Fruit fly (Drosophila melanogaster) ovary, adult (tissue): ENCODE data around the gene CG42831.

Source experiments
- CG17801 ChIP-seq: fragments of 200-800 bp; optimal IDR thresholded peaks from 2 replicates; lab custom pipeline; 2019; ENCODE audit warnings: missing biosample characterization, mild to moderate bottlenecking, missing genetic modification characterization, moderate library complexity; ENCODE audit not compliant: partially characterized antibody

The CG42831 gene

dm6 chr3L:10783015-10783675, 31.5 kb upstream of the CG42831 start:
- TF ChIP-seq CG17801 = no peak

dm6 chr3L:10784566-10785003, 30.0 kb upstream of the CG42831 start:
- TF ChIP-seq CG17801 = peak; percentile 60

- no peak for TF ChIP-seq CG17801
Measured at dm6 chr3L:10785988-10786706, 28.5 kb upstream of the CG42831 start.

DNA sequence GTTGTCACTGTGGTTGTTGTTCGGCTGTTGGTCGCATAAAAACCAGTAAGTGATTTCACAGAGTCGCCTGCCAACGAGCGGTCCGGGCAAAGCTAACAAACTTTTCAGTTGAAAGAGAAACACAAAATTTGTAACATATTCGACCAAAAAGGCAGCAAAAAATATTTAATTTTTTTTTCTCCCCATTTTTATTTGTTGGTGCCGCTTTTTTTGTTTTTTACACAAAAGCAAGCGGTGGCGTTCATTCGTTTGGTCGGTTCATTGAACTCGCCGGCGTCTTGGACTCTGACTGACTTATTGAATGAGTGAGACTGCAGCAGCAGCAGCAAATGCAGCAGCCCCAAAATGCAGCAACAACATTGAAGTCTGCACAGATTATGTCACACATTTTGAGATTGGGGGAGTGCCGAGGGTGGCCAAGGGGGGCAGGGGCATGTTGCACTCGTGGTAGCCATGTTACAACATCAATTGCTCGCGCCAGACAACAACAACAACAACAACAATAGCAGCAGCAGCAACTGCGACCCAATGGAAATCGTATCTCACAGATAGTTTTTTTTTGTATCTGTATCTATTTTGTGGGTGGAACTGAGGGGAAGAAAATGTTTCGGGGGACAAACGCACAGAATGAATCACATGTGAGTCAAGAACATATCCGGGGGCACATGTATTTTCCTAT, 26.8 kb upstream of the CG42831 start:
- no peak for TF ChIP-seq CG17801

dm6 chr3L:10788586-10788985, 26.0 kb upstream of the CG42831 start:
- TF ChIP-seq CG17801 = no peak

DNA sequence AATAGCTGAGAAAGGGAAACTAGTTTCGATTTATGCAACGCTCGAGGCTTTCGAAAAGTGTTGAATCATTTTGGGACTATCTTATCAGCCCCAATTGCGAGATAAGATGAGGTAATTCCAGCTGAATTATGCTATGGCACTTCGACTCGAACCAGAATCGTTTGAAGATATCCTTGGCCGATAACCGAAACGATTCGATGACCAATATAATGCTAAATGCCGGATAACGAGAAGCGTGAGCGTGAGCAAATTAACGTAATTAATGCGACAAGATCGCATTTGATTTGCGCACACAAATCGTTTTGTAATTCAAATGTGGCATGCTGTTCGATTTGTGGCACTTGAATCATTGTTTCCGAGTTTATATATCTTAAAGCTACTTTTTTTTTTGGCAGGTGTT, 25.6 kb upstream of the CG42831 start:
- no peak for TF ChIP-seq CG17801

DNA sequence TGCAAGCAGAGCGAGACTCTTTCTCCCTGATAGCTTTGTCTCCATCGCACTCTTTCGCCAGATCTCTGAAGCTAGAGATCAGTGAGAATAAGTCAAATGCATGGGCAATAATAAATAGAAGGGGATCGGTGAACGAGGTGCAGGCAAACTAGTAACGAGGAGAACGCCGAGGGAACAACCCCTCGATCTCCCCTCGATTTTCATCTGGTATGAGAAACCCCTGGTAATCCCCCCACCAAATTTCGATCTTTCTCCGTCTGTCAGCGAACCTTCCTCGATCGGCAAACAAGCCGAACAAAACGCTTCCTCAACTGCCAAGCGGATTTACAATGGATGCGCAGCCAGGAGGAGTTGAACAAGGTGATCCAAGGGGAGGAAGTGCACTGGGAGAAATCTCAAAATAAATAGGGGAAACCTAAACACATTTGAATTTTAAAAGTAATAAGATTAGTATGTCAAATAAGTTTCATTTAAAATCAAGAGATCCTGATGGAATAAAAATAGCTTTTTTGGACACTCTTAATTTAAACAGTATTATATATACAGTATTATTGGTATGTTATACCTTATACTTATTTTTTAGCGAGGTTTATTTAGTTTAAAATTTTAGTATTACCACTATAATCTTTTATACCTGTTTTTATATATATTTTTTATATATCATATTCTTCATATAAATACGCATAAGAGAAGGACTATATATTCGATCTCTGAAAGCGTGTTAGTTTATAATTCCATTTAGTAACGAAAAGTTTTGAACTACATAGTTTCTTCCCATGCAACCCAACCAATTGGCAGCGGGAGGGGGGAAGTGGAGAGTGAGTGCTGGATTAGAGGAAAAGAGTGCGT, 22.7 kb upstream of the CG42831 start:
- no peak for TF ChIP-seq CG17801

DNA sequence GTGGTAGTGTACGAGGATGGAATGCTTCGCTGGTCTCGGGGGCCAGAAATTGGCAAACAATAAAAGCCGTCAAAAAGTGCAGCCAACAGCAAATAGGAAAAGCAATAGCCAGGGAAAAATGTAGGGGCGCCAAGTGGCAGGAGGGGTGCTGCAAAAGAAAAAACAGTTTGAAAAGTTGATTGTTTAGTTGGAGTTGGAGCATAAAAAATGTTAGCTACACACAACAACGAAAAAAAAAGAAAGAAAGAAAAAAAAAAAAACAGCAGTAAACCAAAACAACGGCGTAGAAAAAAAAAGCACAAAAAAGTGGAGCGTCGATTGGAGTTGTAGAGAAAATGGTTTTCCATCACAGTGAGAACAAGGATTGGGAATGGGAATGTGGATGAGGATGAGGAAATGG, 22.1 kb upstream of the CG42831 start:
- no peak for TF ChIP-seq CG17801

DNA sequence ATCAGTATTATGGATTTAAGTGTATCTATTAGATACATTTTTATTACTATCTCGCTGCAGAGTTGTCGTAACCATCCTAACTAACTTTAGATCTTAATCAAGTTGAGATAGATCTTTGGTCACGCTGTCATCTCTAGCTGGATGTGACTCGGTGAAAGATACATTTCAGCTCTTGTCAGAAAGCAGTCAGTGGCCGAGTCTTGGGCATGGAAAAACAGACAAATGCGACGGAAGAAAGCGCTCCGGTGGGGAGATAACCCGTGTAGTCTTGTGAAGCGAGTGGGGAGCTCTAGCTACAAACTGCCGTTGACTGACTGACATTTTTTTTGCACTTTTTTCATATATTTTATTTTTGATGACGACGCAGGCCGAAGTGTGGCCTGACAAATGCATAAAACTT, 21.4 kb upstream of the CG42831 start:
- no peak for TF ChIP-seq CG17801

- no peak for TF ChIP-seq CG17801
Measured at dm6 chr3L:10793889-10794478, 20.6 kb upstream of the CG42831 start.

DNA sequence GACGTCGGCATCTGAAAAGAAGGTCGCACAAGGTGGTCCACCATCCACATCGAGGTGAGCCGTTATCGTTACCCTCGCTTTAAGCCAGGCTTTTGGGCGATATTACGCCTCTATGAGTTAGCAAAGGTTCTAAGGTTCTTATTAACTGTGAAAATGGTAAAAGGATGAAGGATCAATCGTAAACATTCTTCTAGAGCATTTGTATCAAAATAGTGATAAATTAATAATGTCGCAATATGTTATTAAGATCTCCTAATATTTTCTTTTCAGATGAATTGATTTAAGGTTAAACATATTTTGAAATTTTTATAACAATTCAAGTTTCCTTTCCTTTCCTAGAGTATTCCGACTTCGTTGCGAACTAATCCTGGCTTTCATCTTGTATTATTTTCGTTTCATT, 18.7 kb upstream of the CG42831 start:
- TF ChIP-seq CG17801 = no peak

dm6 chr3L:10799988-10800387, 14.6 kb upstream of the CG42831 start:
- TF ChIP-seq CG17801 = no peak

- TF ChIP-seq CG17801 = no peak
Measured at dm6 chr3L:10801140-10801646, 13.4 kb upstream of the CG42831 start, which contains the start of gene CG12523. CG12523 (plus strand) TSS chr3L:10801190.

- no peak for TF ChIP-seq CG17801
Measured at dm6 chr3L:10803124-10803523, 11.5 kb upstream of the CG42831 start.

dm6 chr3L:10808982-10809381, 5.6 kb upstream of the CG42831 start:
- TF ChIP-seq CG17801 = no peak
